Fruit fly (Drosophila melanogaster) whole organism, embryonic: ENCODE results near the gene Atg8b.

Experiments used
- Abd-B ChIP-seq: fragments of 200-800 bp; sonication (Bioruptor generic); optimal IDR thresholded peaks from 2 replicates; lab custom pipeline; 2018; ENCODE audit warnings: missing biosample characterization, mild to moderate bottlenecking, missing genetic modification characterization, moderate library complexity
- Ada2b ChIP-seq: fragments of 200-800 bp; sonication (Bioruptor generic); IDR thresholded peaks from 2 replicates; pipeline ENCODE4 v1.3.6; 2022; ENCODE audit warnings: missing biosample characterization, missing genetic modification characterization
- Blimp-1 ChIP-seq: fragments of 200-800 bp; sonication (Bioruptor generic); optimal IDR thresholded peaks from 3 replicates; lab custom pipeline; 2018; ENCODE audit warnings: missing biosample characterization, missing genetic modification characterization, mild to moderate bottlenecking, moderate library complexity, missing genetic modification reagents
- C15 ChIP-seq: fragments of 200-800 bp; sonication (Bioruptor generic); IDR thresholded peaks from 3 replicates; pipeline ENCODE4 v1.3.6; 2022; ENCODE audit warnings: missing biosample characterization, missing genetic modification characterization
- CG12744 ChIP-seq: fragments of 200-800 bp; sonication (Bioruptor generic); optimal IDR thresholded peaks from 2 replicates; lab custom pipeline; 2016; ENCODE audit warnings: missing biosample characterization, missing genetic modification characterization
- CG14050 ChIP-seq: fragments of 200-800 bp; sonication (Bioruptor generic); IDR thresholded peaks from 3 replicates; pipeline ENCODE4 v1.3.6; 2022; ENCODE audit warnings: missing biosample characterization, missing genetic modification characterization
- CG15479 ChIP-seq: fragments of 200-800 bp; sonication (Bioruptor generic); optimal IDR thresholded peaks from 3 replicates; lab custom pipeline; 2019; ENCODE audit warnings: missing biosample characterization, mild to moderate bottlenecking, missing genetic modification characterization, moderate library complexity
- CG15514 ChIP-seq: fragments of 200-800 bp; sonication (Bioruptor generic); optimal IDR thresholded peaks from 3 replicates; lab custom pipeline; 2017; ENCODE audit warnings: missing biosample characterization, missing genetic modification characterization, mild to moderate bottlenecking, moderate library complexity, missing genetic modification reagents
- CG17359 ChIP-seq: fragments of 200-800 bp; sonication (Bioruptor generic); optimal IDR thresholded peaks from 3 replicates; lab custom pipeline; 2018; ENCODE audit warnings: missing biosample characterization, mild to moderate bottlenecking, missing genetic modification characterization, moderate library complexity
- CG17568 ChIP-seq: fragments of 200-800 bp; sonication (Bioruptor generic); optimal IDR thresholded peaks from 2 replicates; lab custom pipeline; 2018; ENCODE audit warnings: missing biosample characterization, mild to moderate bottlenecking, missing genetic modification characterization, moderate library complexity
- CG30403 ChIP-seq: fragments of 200-800 bp; sonication (Bioruptor generic); optimal IDR thresholded peaks from 3 replicates; lab custom pipeline; 2016; ENCODE audit warnings: missing biosample characterization, missing genetic modification characterization
- CG31365 ChIP-seq: fragments of 200-800 bp; sonication (Bioruptor generic); optimal IDR thresholded peaks from 2 replicates; lab custom pipeline; 2018; ENCODE audit warnings: missing biosample characterization, mild to moderate bottlenecking, missing genetic modification characterization
- CG31441 ChIP-seq: fragments of 200-800 bp; sonication (Bioruptor generic); IDR thresholded peaks from 2 replicates; pipeline ENCODE4 v1.3.6; 2022; ENCODE audit warnings: missing biosample characterization, missing genetic modification characterization
- CG3407 ChIP-seq: fragments of 200-800 bp; sonication (Bioruptor generic); optimal IDR thresholded peaks from 2 replicates; lab custom pipeline; 2018; ENCODE audit warnings: missing biosample characterization, mild to moderate bottlenecking, missing genetic modification characterization
- CG34224 ChIP-seq: fragments of 200-800 bp; sonication (Bioruptor generic); IDR thresholded peaks from 3 replicates; pipeline ENCODE4 v1.3.6; 2022; ENCODE audit warnings: missing biosample characterization, missing genetic modification characterization; ENCODE audit not compliant: partially characterized antibody
- CG42726 ChIP-seq: fragments of 200-800 bp; sonication (Bioruptor generic); IDR thresholded peaks from 2 replicates; pipeline ENCODE4 v1.3.6; 2022; ENCODE audit warnings: missing biosample characterization, missing genetic modification characterization; ENCODE audit not compliant: partially characterized antibody
- CG4424 ChIP-seq: fragments of 200-800 bp; sonication (Bioruptor generic); optimal IDR thresholded peaks from 3 replicates; lab custom pipeline; 2016; ENCODE audit warnings: missing biosample characterization, missing genetic modification characterization
- CG4730 ChIP-seq: fragments of 200-800 bp; sonication (Bioruptor generic); IDR thresholded peaks from 2 replicates; pipeline ENCODE4 v1.3.6; 2022; ENCODE audit warnings: missing biosample characterization, missing genetic modification characterization
- CG4854 ChIP-seq: fragments of 200-800 bp; sonication (Bioruptor generic); optimal IDR thresholded peaks from 2 replicates; lab custom pipeline; 2016; ENCODE audit warnings: missing biosample characterization, missing genetic modification characterization, inconsistent platforms
- CG5245 ChIP-seq: fragments of 200-800 bp; sonication (Bioruptor generic); optimal IDR thresholded peaks from 3 replicates; lab custom pipeline; 2016; ENCODE audit warnings: missing biosample characterization, missing genetic modification characterization
- CG7963 ChIP-seq: fragments of 200-800 bp; sonication (Bioruptor generic); IDR thresholded peaks from 3 replicates; pipeline ENCODE4 v1.3.6; 2022; ENCODE audit warnings: missing biosample characterization, missing genetic modification characterization; ENCODE audit not compliant: partially characterized antibody
- CG9727 ChIP-seq: fragments of 200-800 bp; sonication (Bioruptor generic); optimal IDR thresholded peaks from 3 replicates; lab custom pipeline; 2017; ENCODE audit warnings: missing biosample characterization, mild to moderate bottlenecking, missing genetic modification characterization
- Drgx ChIP-seq: fragments of 200-800 bp; sonication (Bioruptor generic); IDR thresholded peaks from 2 replicates; pipeline ENCODE4 v1.3.6; 2022; ENCODE audit warnings: missing biosample characterization, missing genetic modification characterization
- Ets97D ChIP-seq: fragments of 200-800 bp; sonication (Bioruptor generic); optimal IDR thresholded peaks from 3 replicates; lab custom pipeline; 2016; ENCODE audit warnings: missing biosample characterization, missing genetic modification characterization
- Gug ChIP-seq: fragments of 200-800 bp; sonication (Bioruptor generic); IDR thresholded peaks from 4 replicates; pipeline ENCODE4 v1.3.6; 2022; ENCODE audit warnings: missing biosample characterization, missing genetic modification characterization
- Hr78 ChIP-seq, 2 experiments: fragments of 200-800 bp in 1 of 2; fragments of >200 bp in 1 of 2; sonication (Bioruptor generic) in 1 of 2; optimal IDR thresholded peaks; 2 replicates each; lab custom pipeline; 2017 to 2019; ENCODE audit warnings: missing biosample characterization in 2 of 2, missing genetic modification characterization in 2 of 2, mild to moderate bottlenecking in 1 of 2, moderate library complexity in 1 of 2
- Nf-YA ChIP-seq: fragments of 200-800 bp; sonication (Bioruptor generic); IDR thresholded peaks from 2 replicates; pipeline ENCODE4 v1.3.6; 2022; ENCODE audit warnings: missing biosample characterization, missing genetic modification characterization
- Six4 ChIP-seq: fragments of 200-800 bp; sonication (Bioruptor generic); optimal IDR thresholded peaks from 2 replicates; lab custom pipeline; 2016; ENCODE audit warnings: missing biosample characterization, missing genetic modification characterization
- aop ChIP-seq: fragments of 200-800 bp; sonication (Bioruptor generic); IDR thresholded peaks from 2 replicates; pipeline ENCODE4 v1.3.6; 2022; ENCODE audit warnings: missing biosample characterization, missing genetic modification characterization
- br ChIP-seq: fragments of >200 bp; optimal IDR thresholded peaks from 2 replicates; lab custom pipeline; 2017
- caup ChIP-seq: fragments of 200-800 bp; sonication (Bioruptor generic); optimal IDR thresholded peaks from 3 replicates; lab custom pipeline; 2017; ENCODE audit warnings: missing biosample characterization, mild to moderate bottlenecking, missing genetic modification characterization, moderate library complexity; ENCODE audit not compliant: severe bottlenecking
- cg ChIP-seq: fragments of 200-800 bp; sonication (Bioruptor generic); optimal IDR thresholded peaks from 3 replicates; lab custom pipeline; 2019; ENCODE audit warnings: missing biosample characterization, mild to moderate bottlenecking, missing genetic modification characterization, moderate library complexity
- cwo ChIP-seq: fragments of 200-800 bp; sonication (Bioruptor generic); optimal IDR thresholded peaks from 3 replicates; lab custom pipeline; 2017; ENCODE audit warnings: missing biosample characterization, missing genetic modification characterization, mild to moderate bottlenecking, moderate library complexity, missing genetic modification reagents
- dati ChIP-seq: fragments of 200-800 bp; sonication (Bioruptor generic); IDR thresholded peaks from 2 replicates; pipeline ENCODE4 v1.3.6; 2022; ENCODE audit warnings: missing biosample characterization, missing genetic modification characterization
- fd64A ChIP-seq: fragments of 200-800 bp; sonication (Bioruptor generic); optimal IDR thresholded peaks from 3 replicates; lab custom pipeline; 2018; ENCODE audit warnings: missing biosample characterization, mild to moderate bottlenecking, missing genetic modification characterization
- fru ChIP-seq: fragments of >200 bp; optimal IDR thresholded peaks from 2 replicates; lab custom pipeline; 2017
- gsb-n ChIP-seq: fragments of 200-800 bp; sonication (Bioruptor generic); optimal IDR thresholded peaks from 3 replicates; lab custom pipeline; 2018; ENCODE audit warnings: missing biosample characterization, mild to moderate bottlenecking, missing genetic modification characterization
- lbe ChIP-seq: fragments of 200-800 bp; sonication (Bioruptor generic); optimal IDR thresholded peaks from 2 replicates; lab custom pipeline; 2016; ENCODE audit warnings: missing biosample characterization, mild to moderate bottlenecking, missing genetic modification characterization
- lmd ChIP-seq: fragments of 200-800 bp; sonication (Bioruptor generic); IDR thresholded peaks from 2 replicates; pipeline ENCODE4 v1.3.6; 2022; ENCODE audit warnings: missing biosample characterization, missing genetic modification characterization
- mld ChIP-seq: fragments of 200-800 bp; sonication (Bioruptor generic); IDR thresholded peaks from 3 replicates; pipeline ENCODE4 v1.3.6; 2022; ENCODE audit warnings: missing biosample characterization, missing genetic modification characterization; ENCODE audit not compliant: partially characterized antibody
- pfk ChIP-seq: fragments of 200-800 bp; sonication (Bioruptor generic); optimal IDR thresholded peaks from 2 replicates; lab custom pipeline; 2018; ENCODE audit warnings: missing biosample characterization, mild to moderate bottlenecking, missing genetic modification characterization, moderate library complexity
- repo ChIP-seq: fragments of 200-800 bp; sonication (Bioruptor generic); optimal IDR thresholded peaks from 2 replicates; lab custom pipeline; 2016; ENCODE audit warnings: missing biosample characterization, missing genetic modification characterization
- sens-2 ChIP-seq: fragments of 200-800 bp; sonication (Bioruptor generic); IDR thresholded peaks from 2 replicates; pipeline ENCODE4 v1.3.6; 2022; ENCODE audit warnings: missing biosample characterization, missing genetic modification characterization
- so ChIP-seq: fragments of 200-800 bp; sonication (Bioruptor generic); IDR thresholded peaks from 3 replicates; pipeline ENCODE4 v1.3.6; 2022; ENCODE audit warnings: missing biosample characterization, missing genetic modification characterization
- sug ChIP-seq: fragments of 200-800 bp; optimal IDR thresholded peaks from 2 replicates; lab custom pipeline; 2019; ENCODE audit warnings: missing biosample characterization, mild to moderate bottlenecking, missing genetic modification characterization, moderate library complexity
- tgo ChIP-seq: fragments of 200-800 bp; sonication (Bioruptor generic); IDR thresholded peaks from 3 replicates; pipeline ENCODE4 v1.3.6; 2022; ENCODE audit warnings: missing biosample characterization, missing genetic modification characterization
- toy ChIP-seq: fragments of 200-800 bp; sonication (Bioruptor generic); IDR thresholded peaks from 2 replicates; pipeline ENCODE4 v1.3.6; 2022; ENCODE audit warnings: missing biosample characterization, missing genetic modification characterization
- tup ChIP-seq: fragments of 200-800 bp; sonication (Bioruptor generic); optimal IDR thresholded peaks from 2 replicates; lab custom pipeline; 2016; ENCODE audit warnings: missing biosample characterization, mild to moderate bottlenecking, missing genetic modification characterization, moderate library complexity
- vnd ChIP-seq: fragments of 200-800 bp; sonication (Bioruptor generic); IDR thresholded peaks from 3 replicates; pipeline ENCODE4 v1.3.6; 2022; ENCODE audit warnings: missing biosample characterization, missing genetic modification characterization; ENCODE audit not compliant: partially characterized antibody
- zfh2 ChIP-seq: fragments of 200-800 bp; sonication (Bioruptor generic); optimal IDR thresholded peaks from 2 replicates; lab custom pipeline; 2016; ENCODE audit warnings: missing biosample characterization, missing genetic modification characterization

Atg8b gene

dm6 chr3R:17703024-17703690, 21.7 kb downstream of the Atg8b start (continued):
- TF ChIP-seq vnd (no peak), Hr78 (GFP tag; optimal IDR thresholded peaks at IDR 0.05; lab: Kevin White, UChicago) (no peak), CG30403 (GFP tag; lab: Kevin White, UChicago) (peak; percentile 0), sens-2 (GFP tag; lab: Robert Waterston, UW) (no peak), CG4854 (GFP tag; lab: Kevin White, UChicago) (no peak), CG15479 (GFP tag; lab: Kevin White, UChicago) (peak; percentile 3), CG3407 (GFP tag; lab: Kevin White, UChicago) (no peak), C15 (no peak), lbe (GFP tag; lab: Kevin White, UChicago) (peak; percentile 82), cg (GFP tag; lab: Kevin White, UChicago) (no peak), mld (GFP tag; lab: Robert Waterston, UW) (no peak), tgo (no peak), cwo (no peak), Six4 (GFP tag; lab: Kevin White, UChicago) (no peak), CG15514 (GFP tag; lab: Kevin White, UChicago) (no peak), Abd-B (GFP tag; lab: Kevin White, UChicago) (no peak), toy (no peak), fru (lab: Kevin White, UChicago) (no peak), pfk (GFP tag; lab: Kevin White, UChicago) (no peak), Ets97D (GFP tag; lab: Kevin White, UChicago) (no peak), br (no peak), CG9727 (GFP tag; lab: Kevin White, UChicago) (no peak), CG42726 (GFP tag; lab: Robert Waterston, UW) (0 out of 2 replicates have a peak, but pooled peaks have one; percentile 19), gsb-n (tag; lab: Kevin White, UChicago) (no peak), CG4730 (GFP tag; lab: Robert Waterston, UW) (no peak), CG5245 (no peak), lmd (GFP tag; lab: Robert Waterston, UW) (no peak), CG31365 (tag; lab: Kevin White, UChicago) (no peak), Nf-YA (no peak), so (GFP tag; lab: Robert Waterston, UW) (no peak), Gug (GFP tag; lab: Robert Waterston, UW) (no peak), CG17568 (GFP tag; lab: Kevin White, UChicago) (no peak), caup (GFP tag; lab: Kevin White, UChicago) (no peak), Blimp-1 (GFP tag; lab: Kevin White, UChicago) (no peak), CG7963 (GFP tag; lab: Robert Waterston, UW) (no peak), CG31441 (GFP tag; lab: Robert Waterston, UW) (no peak), CG34224 (GFP tag; lab: Robert Waterston, UW) (no peak), Ada2b (GFP tag; lab: Robert Waterston, UW) (no peak), zfh2 (GFP tag; lab: Kevin White, UChicago) (no peak), CG14050 (GFP tag; lab: Robert Waterston, UW) (no peak), dati (GFP tag; lab: Robert Waterston, UW) (no peak), fd64A (no peak), aop (GFP tag; lab: Robert Waterston, UW) (no peak), tup (GFP tag; lab: Kevin White, UChicago) (no peak), sug (no peak), CG17359 (peak; percentile 36), repo (GFP tag; lab: Kevin White, UChicago) (no peak), CG4424 (GFP tag; lab: Kevin White, UChicago) (no peak), CG12744 (GFP tag; lab: Kevin White, UChicago) (no peak), Drgx (GFP tag; lab: Robert Waterston, UW) (peak; percentile 94)
